Worm (Caenorhabditis elegans) whole organism, early embryonic: ENCODE results near the gene crb-1.

Experiments used
- B0310.2 ChIP-seq: sonication (generic microtip); optimal IDR thresholded peaks from 2 replicates; lab custom pipeline; 2016; ENCODE audit warnings: mild to moderate bottlenecking, missing genetic modification characterization, missing compliant biosample characterization
- F13C5.2 ChIP-seq: sonication (generic microtip); optimal IDR thresholded peaks from 2 replicates; lab custom pipeline; 2017; ENCODE audit warnings: mild to moderate bottlenecking, missing genetic modification characterization, inconsistent platforms, missing compliant biosample characterization
- aly-1 ChIP-seq: sonication (generic microtip); optimal IDR thresholded peaks from 2 replicates; lab custom pipeline; 2016; ENCODE audit warnings: missing genetic modification characterization, missing compliant biosample characterization
- ama-1 ChIP-seq: fragments of 150-350 bp; optimal IDR thresholded peaks from 2 replicates; lab custom pipeline; 2014
- ceh-13 ChIP-seq: fragments of 200-800 bp; sonication (Bioruptor generic); optimal IDR thresholded peaks from 2 replicates; lab custom pipeline; 2018; ENCODE audit warnings: mild to moderate bottlenecking, missing genetic modification characterization, missing compliant biosample characterization
- ceh-36 ChIP-seq: sonication (generic microtip); optimal IDR thresholded peaks from 2 replicates; lab custom pipeline; 2016; ENCODE audit warnings: missing genetic modification characterization, inconsistent platforms, missing compliant biosample characterization
- ets-7 ChIP-seq: sonication (generic microtip); optimal IDR thresholded peaks from 2 replicates; lab custom pipeline; 2016; ENCODE audit warnings: missing genotype, missing genetic modification characterization, missing compliant biosample characterization
- flt-1 ChIP-seq: fragments of 200-800 bp; sonication (Bioruptor generic); IDR thresholded peaks from 2 replicates; pipeline ENCODE4 v1.3.6; 2022; ENCODE audit warnings: missing genetic modification characterization, missing compliant biosample characterization
- hmbx-1 ChIP-seq: sonication (generic microtip); optimal IDR thresholded peaks from 2 replicates; lab custom pipeline; 2016; ENCODE audit warnings: mild to moderate bottlenecking, missing genetic modification characterization, missing compliant biosample characterization
- hmg-4 ChIP-seq: fragments of 200-800 bp; sonication (Bioruptor generic); optimal IDR thresholded peaks from 2 replicates; lab custom pipeline; 2018; ENCODE audit warnings: mild to moderate bottlenecking, missing genetic modification characterization, missing compliant biosample characterization
- hnd-1 ChIP-seq: sonication (generic microtip); optimal IDR thresholded peaks from 2 replicates; lab custom pipeline; 2016; ENCODE audit warnings: missing genetic modification characterization, missing compliant biosample characterization
- pes-1 ChIP-seq: fragments of 200-800 bp; sonication (Bioruptor generic); IDR thresholded peaks from 2 replicates; pipeline ENCODE4 v1.3.6; 2022; ENCODE audit warnings: missing genetic modification reagents, missing genetic modification characterization, missing compliant biosample characterization
- scrt-1 ChIP-seq: fragments of 200-800 bp; sonication (Bioruptor generic); IDR thresholded peaks from 2 replicates; pipeline ENCODE4 v1.3.6; 2022; ENCODE audit warnings: missing genetic modification characterization, missing compliant biosample characterization
- sea-1 ChIP-seq: fragments of 200-800 bp; sonication (Bioruptor generic); conservative IDR thresholded peaks from 2 replicates; pipeline ENCODE4 v1.3.6; 2022; ENCODE audit warnings: missing genetic modification characterization, missing compliant biosample characterization
- tbx-11 ChIP-seq: fragments of 200-800 bp; sonication (Bioruptor generic); IDR thresholded peaks from 2 replicates; pipeline ENCODE4 v1.3.6; 2022; ENCODE audit warnings: missing genetic modification characterization, missing compliant biosample characterization
- tbx-37 ChIP-seq: fragments of 200-800 bp; sonication (Bioruptor generic); conservative IDR thresholded peaks from 2 replicates; pipeline ENCODE4 v1.3.6; 2022; ENCODE audit warnings: missing genetic modification reagents, missing genetic modification characterization, missing compliant biosample characterization
- tra-4 ChIP-seq: sonication (generic microtip); optimal IDR thresholded peaks from 2 replicates; lab custom pipeline; 2017; ENCODE audit warnings: missing genetic modification characterization, missing compliant biosample characterization

crb-1 gene

DNA sequence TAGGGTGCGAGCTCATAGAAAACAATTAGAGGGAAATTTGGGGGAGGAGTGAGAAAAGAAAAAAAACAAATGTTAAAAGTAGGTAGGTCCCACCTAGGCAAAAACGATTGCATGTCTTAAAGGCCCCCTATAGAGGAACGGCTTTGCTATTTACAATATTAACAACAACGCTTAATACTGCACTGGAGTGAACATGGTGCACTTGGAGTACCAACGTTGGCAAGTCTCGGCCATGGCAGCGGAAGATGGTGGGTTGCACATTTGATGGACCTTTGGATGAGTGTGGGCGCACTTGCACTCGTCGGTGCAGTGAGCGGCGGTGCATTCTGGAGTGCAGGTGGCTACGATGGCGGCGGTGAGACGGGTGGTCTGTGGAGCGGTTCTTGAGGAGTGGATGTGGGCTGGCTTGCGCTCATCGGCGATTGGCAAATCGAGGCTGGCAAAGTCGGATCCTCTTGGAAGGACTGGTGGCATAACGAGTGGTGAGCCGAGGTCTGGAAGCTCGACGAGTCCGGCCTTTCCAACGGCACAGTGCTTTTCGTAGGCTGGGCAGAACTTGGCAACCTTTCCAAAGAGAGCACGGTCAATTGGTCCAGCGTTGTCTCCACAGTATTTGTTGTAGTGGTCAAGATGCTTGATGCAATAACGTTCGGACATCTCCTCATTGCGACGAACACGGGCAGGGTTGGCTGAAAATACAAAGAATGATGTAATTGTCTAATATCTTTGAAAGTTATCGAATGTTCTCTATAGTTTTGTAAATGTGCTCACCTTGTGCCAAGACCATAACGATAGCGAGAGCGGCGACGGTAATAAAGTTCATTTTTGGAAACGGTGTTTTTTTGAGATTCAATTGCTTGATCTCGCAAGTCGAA, 7.0 kb upstream of the crb-1 start:
- no peak for TF ChIP-seq B0310.2 (tag; lab: Kevin White, UChicago)
- TF ChIP-seq tbx-11: no peak
- no peak for TF ChIP-seq hnd-1
- no peak for TF ChIP-seq aly-1
- TF ChIP-seq sea-1: no peak
- TF ChIP-seq scrt-1 (GFP tag; lab: Robert Waterston, UW): no peak
- TF ChIP-seq F13C5.2: no peak
- no peak for TF ChIP-seq ama-1
- no peak for TF ChIP-seq pes-1 (GFP tag; lab: Robert Waterston, UW)
- no peak for TF ChIP-seq ceh-36 (tag; lab: Kevin White, UChicago)
- TF ChIP-seq tbx-37 (GFP tag; lab: Robert Waterston, UW): no peak
- no peak for TF ChIP-seq tra-4 (tag; lab: Kevin White, UChicago)
- no peak for TF ChIP-seq hmg-4 (GFP tag; lab: Kevin White, UChicago)
- no peak for TF ChIP-seq ceh-13 (GFP tag; lab: Kevin White, UChicago)
- no peak for TF ChIP-seq hmbx-1 (tag; lab: Kevin White, UChicago)
- no peak for TF ChIP-seq flt-1

DNA sequence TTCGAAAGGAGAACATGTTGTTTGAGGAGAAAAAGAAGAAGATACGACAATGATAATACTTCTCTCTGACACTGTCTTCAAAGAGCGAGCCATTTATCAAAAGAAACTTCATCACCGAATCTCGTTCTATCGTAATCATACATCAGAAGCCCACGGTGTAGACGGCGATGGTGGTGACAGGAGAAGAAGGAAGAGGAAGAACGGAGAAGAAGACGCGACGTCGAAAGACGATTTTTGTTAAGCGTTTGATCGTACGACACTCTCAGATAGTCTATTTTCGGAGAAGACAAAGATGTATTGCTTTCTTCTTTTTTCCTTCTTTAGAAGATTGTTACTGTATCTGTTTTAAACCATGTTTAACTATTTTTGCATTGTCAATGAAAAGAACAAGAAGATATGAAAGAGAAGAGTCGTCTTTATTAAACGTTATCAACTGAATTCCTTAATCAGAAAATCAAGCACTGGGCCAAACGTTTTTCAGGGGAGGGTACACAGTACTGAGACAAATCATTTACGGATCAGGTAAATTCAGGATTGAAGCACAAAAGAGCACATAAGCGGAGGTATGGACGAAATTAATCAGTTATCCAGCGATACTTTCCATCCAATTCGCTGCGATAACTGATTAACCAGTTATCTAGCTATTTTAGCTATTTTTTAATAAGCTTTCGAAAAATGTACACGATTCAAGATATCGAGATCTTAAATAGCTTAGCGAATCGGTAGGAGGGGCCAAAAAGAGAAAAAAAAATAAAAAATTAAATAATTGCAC, 6.2 kb upstream of the crb-1 start:
- no peak for TF ChIP-seq ets-7 (tag; lab: Kevin White, UChicago)
- TF ChIP-seq ceh-36 (tag; lab: Kevin White, UChicago): no peak
- no peak for TF ChIP-seq ceh-13 (GFP tag; lab: Kevin White, UChicago)
- no peak for TF ChIP-seq F13C5.2
- no peak for TF ChIP-seq hmg-4 (GFP tag; lab: Kevin White, UChicago)
- no peak for TF ChIP-seq pes-1 (GFP tag; lab: Robert Waterston, UW)
- no peak for TF ChIP-seq sea-1
- no peak for TF ChIP-seq aly-1
- no peak for TF ChIP-seq scrt-1 (GFP tag; lab: Robert Waterston, UW)
- no peak for TF ChIP-seq hmbx-1 (tag; lab: Kevin White, UChicago)
- no peak for TF ChIP-seq ama-1
- no peak for TF ChIP-seq tbx-37 (GFP tag; lab: Robert Waterston, UW)
- TF ChIP-seq tra-4 (tag; lab: Kevin White, UChicago): no peak
- no peak for TF ChIP-seq B0310.2 (tag; lab: Kevin White, UChicago)
- no peak for TF ChIP-seq flt-1
- TF ChIP-seq tbx-11: no peak
- no peak for TF ChIP-seq hnd-1

DNA sequence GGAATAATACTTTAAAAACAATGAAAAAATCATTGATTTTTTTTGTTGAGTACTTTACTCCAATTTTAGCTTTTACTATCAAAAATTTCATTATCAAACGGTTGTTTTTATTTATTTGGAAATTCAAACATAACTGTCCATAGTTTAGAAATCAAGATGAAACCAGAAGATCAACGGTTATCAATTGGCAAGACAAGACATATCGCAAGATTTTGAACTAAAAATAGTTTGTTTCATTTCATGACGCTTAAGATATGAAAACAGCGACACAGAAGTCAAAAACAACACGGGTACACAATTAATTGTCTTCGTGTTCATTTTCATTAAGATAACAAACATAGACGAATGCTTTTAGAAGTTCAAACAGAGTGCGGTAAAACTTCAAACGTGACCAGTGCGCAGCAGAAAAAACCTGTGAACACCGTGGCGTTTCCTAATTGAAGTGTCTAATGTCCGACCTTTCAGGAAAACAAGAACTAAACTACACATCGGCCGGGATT, 3.7 kb upstream of the crb-1 start:
- TF ChIP-seq flt-1: no peak
- no peak for TF ChIP-seq hmbx-1 (tag; lab: Kevin White, UChicago)
- TF ChIP-seq F13C5.2: no peak
- no peak for TF ChIP-seq aly-1
- no peak for TF ChIP-seq ceh-36 (tag; lab: Kevin White, UChicago)
- no peak for TF ChIP-seq B0310.2 (tag; lab: Kevin White, UChicago)
- TF ChIP-seq ama-1: no peak
- no peak for TF ChIP-seq hnd-1
- TF ChIP-seq ceh-13 (GFP tag; lab: Kevin White, UChicago): no peak

ce11 chrX:17412642-17413041, 1.2 kb downstream of the crb-1 start:
- TF ChIP-seq aly-1: no peak

DNA sequence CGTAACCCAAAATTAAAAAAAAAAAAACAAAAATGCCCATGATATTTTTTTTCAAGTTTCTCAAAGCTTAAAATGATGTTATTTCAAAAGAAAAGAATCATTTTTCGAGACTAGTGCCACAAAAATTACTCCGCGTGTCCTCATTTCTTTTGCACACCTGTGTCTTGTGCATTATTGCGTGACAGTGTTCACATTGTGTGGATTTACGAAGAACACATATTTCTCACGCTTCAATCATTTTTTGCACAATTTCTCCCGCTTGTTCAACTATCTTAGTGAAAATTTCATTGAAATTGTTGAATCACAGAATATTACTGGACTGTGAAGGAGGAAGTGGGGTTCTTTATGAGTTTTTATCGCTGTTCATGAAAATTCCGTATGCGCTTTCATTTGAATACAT, 5.0 kb downstream of the crb-1 start:
- no peak for TF ChIP-seq pes-1 (GFP tag; lab: Robert Waterston, UW)
- no peak for TF ChIP-seq B0310.2 (tag; lab: Kevin White, UChicago)
- no peak for TF ChIP-seq hmg-4 (GFP tag; lab: Kevin White, UChicago)

ce11 chrX:17403058-17403457, 10.8 kb downstream of the crb-1 start:
- TF ChIP-seq sea-1 (no peak), B0310.2 (tag; lab: Kevin White, UChicago) (no peak), ceh-36 (tag; lab: Kevin White, UChicago) (no peak), hmbx-1 (tag; lab: Kevin White, UChicago) (no peak), ceh-13 (GFP tag; lab: Kevin White, UChicago) (no peak), tra-4 (tag; lab: Kevin White, UChicago) (no peak), tbx-37 (GFP tag; lab: Robert Waterston, UW) (no peak), F13C5.2 (no peak), tbx-11 (no peak), aly-1 (no peak), ets-7 (tag; lab: Kevin White, UChicago) (no peak), pes-1 (GFP tag; lab: Robert Waterston, UW) (no peak), hnd-1 (no peak), scrt-1 (GFP tag; lab: Robert Waterston, UW) (no peak), flt-1 (no peak), ama-1 (no peak), hmg-4 (GFP tag; lab: Kevin White, UChicago) (no peak)

DNA sequence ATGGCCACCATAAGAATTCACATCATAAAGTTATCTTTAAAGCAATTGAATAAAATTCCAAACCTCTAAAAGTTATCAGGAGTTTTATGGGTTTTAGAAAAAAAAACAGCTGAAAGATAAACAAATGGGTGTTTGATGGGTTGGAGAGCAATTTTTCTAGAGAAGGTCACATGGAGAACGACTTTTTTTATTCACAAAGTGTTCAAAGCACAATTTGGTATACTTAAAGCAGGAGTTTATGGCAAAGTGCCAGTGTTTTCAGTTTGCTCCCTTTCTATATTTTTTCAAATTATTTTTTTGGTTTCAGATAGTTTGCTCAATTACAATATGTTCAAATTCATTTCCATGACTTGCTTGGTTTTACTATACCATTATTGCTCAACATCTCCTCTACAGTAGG, 12.6 kb downstream of the crb-1 start, which contains the start of gene F11C7.6:
F11C7.6 (plus strand) TSS at position 301 of the 400 bp plus-strand sequence.
- TF ChIP-seq F13C5.2 (no peak), tra-4 (tag; lab: Kevin White, UChicago) (no peak), tbx-37 (GFP tag; lab: Robert Waterston, UW) (no peak), ama-1 (no peak), ets-7 (tag; lab: Kevin White, UChicago) (no peak), tbx-11 (no peak)
